Fruit fly (Drosophila melanogaster) whole organism, wandering third instar larva: Measurements from ENCODE around the gene TotX.

ENCODE experiments used
- Abd-B ChIP-seq: fragments of >200 bp; optimal IDR thresholded peaks from 2 replicates; lab custom pipeline; 2017; ENCODE audit warnings: missing biosample characterization, missing genetic modification characterization
- CG32264 ChIP-seq: fragments of 200-800 bp; sonication (Bioruptor generic); optimal IDR thresholded peaks from 2 replicates; lab custom pipeline; 2016; ENCODE audit warnings: missing biosample characterization, missing genetic modification characterization
- CG9705 ChIP-seq: fragments of 200-800 bp; sonication (Bioruptor generic); optimal IDR thresholded peaks from 2 replicates; lab custom pipeline; 2018; ENCODE audit warnings: missing biosample characterization, mild to moderate bottlenecking, missing genetic modification characterization
- CrebA ChIP-seq: fragments of 200-800 bp; sonication (Bioruptor generic); optimal IDR thresholded peaks from 2 replicates; lab custom pipeline; 2016; ENCODE audit warnings: missing biosample characterization, mild to moderate bottlenecking, missing genetic modification characterization, borderline replicate concordance
- Dfd ChIP-seq: fragments of >200 bp; optimal IDR thresholded peaks from 2 replicates; lab custom pipeline; 2017; ENCODE audit warnings: missing biosample characterization, missing genetic modification characterization
- Dif ChIP-seq: fragments of 200-275, 200-300 bp; sonication (Bioruptor generic); optimal IDR thresholded peaks from 2 replicates; lab custom pipeline; 2018; ENCODE audit warnings: missing biosample characterization, missing genetic modification characterization; ENCODE audit not compliant: partially characterized antibody
- GATAd ChIP-seq: sonication (Bioruptor generic); optimal IDR thresholded peaks from 2 replicates; lab custom pipeline; 2016; ENCODE audit warnings: missing biosample characterization, missing genetic modification characterization
- HLH106 ChIP-seq: fragments of 200-800 bp; optimal IDR thresholded peaks from 3 replicates; lab custom pipeline; 2019; ENCODE audit warnings: missing biosample characterization, mild to moderate bottlenecking, missing genetic modification characterization, moderate library complexity
- Hnf4 ChIP-seq: fragments of 200-800 bp; sonication (Bioruptor generic); optimal IDR thresholded peaks from 2 replicates; lab custom pipeline; 2016; ENCODE audit warnings: missing biosample characterization, mild to moderate bottlenecking, missing genetic modification characterization
- Hr78 ChIP-seq: fragments of >200 bp; optimal IDR thresholded peaks from 2 replicates; lab custom pipeline; 2017; ENCODE audit warnings: missing biosample characterization, missing genetic modification characterization
- Hr83 ChIP-seq: fragments of 200-300 bp; sonication (Bioruptor generic); optimal IDR thresholded peaks from 2 replicates; lab custom pipeline; 2016; ENCODE audit warnings: missing biosample characterization, mild to moderate bottlenecking, missing genetic modification characterization, moderate library complexity; ENCODE audit not compliant: poor library complexity, severe bottlenecking
- Jra ChIP-seq: sonication (Bioruptor generic); optimal IDR thresholded peaks from 2 replicates; lab custom pipeline; 2016; ENCODE audit warnings: missing biosample characterization, missing genetic modification characterization
- Mio ChIP-seq: sonication (Bioruptor generic); optimal IDR thresholded peaks from 2 replicates; lab custom pipeline; 2016; ENCODE audit warnings: missing biosample characterization, missing genetic modification characterization
- Myc ChIP-seq: fragments of >200 bp; optimal IDR thresholded peaks from 2 replicates; lab custom pipeline; 2017
- N ChIP-seq: fragments of >200 bp; optimal IDR thresholded peaks from 2 replicates; lab custom pipeline; 2018; ENCODE audit warnings: missing biosample characterization, missing external identifiers, missing genetic modification characterization
- OdsH ChIP-seq: fragments of 200-800 bp; sonication (Bioruptor generic); optimal IDR thresholded peaks from 2 replicates; lab custom pipeline; 2016; ENCODE audit warnings: missing biosample characterization, mild to moderate bottlenecking, missing genetic modification characterization
- Rel ChIP-seq, 2 experiments: fragments of 200-800 bp; sonication (Bioruptor generic) in 1 of 2; optimal IDR thresholded peaks; 2 replicates in 1 of 2; 3 replicates in 1 of 2; lab custom pipeline; 2016 to 2019; ENCODE audit warnings: mild to moderate bottlenecking in 2 of 2, missing biosample characterization in 2 of 2, missing genetic modification characterization in 2 of 2, moderate library complexity in 1 of 2
- Sp1 ChIP-seq: fragments of 200-800 bp; sonication (Bioruptor generic); optimal IDR thresholded peaks from 3 replicates; lab custom pipeline; 2019; ENCODE audit warnings: missing biosample characterization, mild to moderate bottlenecking, missing genetic modification characterization, moderate library complexity
- Vsx2 ChIP-seq: fragments of 200-300, 225-300 bp; sonication (Bioruptor generic); optimal IDR thresholded peaks from 2 replicates; lab custom pipeline; 2018; ENCODE audit warnings: missing biosample characterization, missing genetic modification characterization; ENCODE audit not compliant: partially characterized antibody
- br ChIP-seq: fragments of 200-800 bp; sonication (Bioruptor generic); optimal IDR thresholded peaks from 2 replicates; lab custom pipeline; 2016; ENCODE audit warnings: missing biosample characterization, missing genetic modification characterization
- brk ChIP-seq: fragments of 200-800 bp; sonication (Bioruptor generic); optimal IDR thresholded peaks from 2 replicates; lab custom pipeline; 2016; ENCODE audit warnings: missing biosample characterization, mild to moderate bottlenecking, missing genetic modification characterization
- dl ChIP-seq, 2 experiments: fragments of 175-275, 200-275 bp in 1 of 2; fragments of 200-275 bp in 1 of 2; sonication (Bioruptor generic); optimal IDR thresholded peaks; lab custom pipeline; 2018; ENCODE audit warnings: mild to moderate bottlenecking in 2 of 2, missing biosample characterization in 2 of 2, missing genetic modification characterization in 2 of 2, moderate library complexity in 2 of 2; ENCODE audit not compliant: partially characterized antibody in 2 of 2, insufficient read depth in 1 of 2
- dmrt93B ChIP-seq: fragments of 200-800 bp; sonication (Bioruptor generic); optimal IDR thresholded peaks from 2 replicates; lab custom pipeline; 2018; ENCODE audit warnings: missing biosample characterization, mild to moderate bottlenecking, missing genetic modification characterization
- dsf ChIP-seq: sonication (Bioruptor generic); optimal IDR thresholded peaks from 2 replicates; lab custom pipeline; 2016; ENCODE audit warnings: missing biosample characterization, missing genetic modification characterization, borderline replicate concordance
- ey ChIP-seq: fragments of 200-800 bp; sonication (Bioruptor generic); optimal IDR thresholded peaks from 2 replicates; lab custom pipeline; 2016; ENCODE audit warnings: missing biosample characterization, missing genetic modification characterization
- foxo ChIP-seq, 2 experiments: fragments of 200-800 bp; sonication (Bioruptor generic); optimal IDR thresholded peaks; 2 replicates in 1 of 2; 3 replicates in 1 of 2; lab custom pipeline; 2016 to 2017; ENCODE audit warnings: missing biosample characterization in 2 of 2, missing genetic modification characterization in 2 of 2
- fru ChIP-seq: fragments of 200-800 bp; sonication (Bioruptor generic); optimal IDR thresholded peaks from 3 replicates; lab custom pipeline; 2016; ENCODE audit warnings: missing biosample characterization, mild to moderate bottlenecking, missing genetic modification characterization
- h ChIP-seq: fragments of 200-800 bp; sonication (Bioruptor generic); optimal IDR thresholded peaks from 3 replicates; lab custom pipeline; 2016; ENCODE audit warnings: missing biosample characterization, mild to moderate bottlenecking, missing genetic modification characterization
- jim ChIP-seq: fragments of 175-275, 200-325 bp; sonication (Bioruptor generic); optimal IDR thresholded peaks from 2 replicates; lab custom pipeline; 2016; ENCODE audit warnings: missing biosample characterization, mild to moderate bottlenecking, missing genetic modification characterization
- lola ChIP-seq: fragments of >200 bp; optimal IDR thresholded peaks from 2 replicates; lab custom pipeline; 2017; ENCODE audit warnings: missing biosample characterization, missing genetic modification characterization
- pan ChIP-seq: fragments of >200 bp; optimal IDR thresholded peaks from 2 replicates; lab custom pipeline; 2017
- psq ChIP-seq: fragments of 200-800 bp; sonication (Bioruptor generic); optimal IDR thresholded peaks from 3 replicates; lab custom pipeline; 2017; ENCODE audit warnings: missing biosample characterization, mild to moderate bottlenecking, missing genetic modification characterization, moderate library complexity
- rgr ChIP-seq: fragments of 200-800 bp; sonication (Bioruptor generic); optimal IDR thresholded peaks from 3 replicates; lab custom pipeline; 2016; ENCODE audit warnings: missing biosample characterization, mild to moderate bottlenecking, missing genetic modification characterization
- sage ChIP-seq: fragments of 200-800 bp; sonication (Bioruptor generic); optimal IDR thresholded peaks from 2 replicates; lab custom pipeline; 2016; ENCODE audit warnings: missing biosample characterization, mild to moderate bottlenecking, missing genetic modification characterization
- sv ChIP-seq: fragments of 200-800 bp; sonication (Bioruptor generic); optimal IDR thresholded peaks from 3 replicates; lab custom pipeline; 2016; ENCODE audit warnings: missing biosample characterization, missing genetic modification characterization
- tai ChIP-seq: sonication (Bioruptor generic); optimal IDR thresholded peaks from 2 replicates; lab custom pipeline; 2016; ENCODE audit warnings: missing biosample characterization, missing genetic modification characterization
- usp ChIP-seq: fragments of >200 bp; optimal IDR thresholded peaks from 2 replicates; lab custom pipeline; 2017; ENCODE audit warnings: missing biosample characterization, missing genetic modification characterization
- woc ChIP-seq: sonication (Bioruptor generic); optimal IDR thresholded peaks from 2 replicates; lab custom pipeline; 2016; ENCODE audit warnings: missing biosample characterization, mild to moderate bottlenecking, missing genetic modification characterization

TotX gene

dm6 chr3R:20914103-20914502 lies 8.8 kb upstream of the TotX start, which contains the start of gene hdly:
TSS of gene hdly (plus strand) at chr3R:20914296.
- TF ChIP-seq usp (no peak), jim (GFP tag; lab: Kevin White, UChicago) (peak; percentile 91), ey (GFP tag; lab: Kevin White, UChicago) (no peak), Mio (GFP tag; lab: Kevin White, UChicago) (no peak), h (GFP tag; lab: Kevin White, UChicago) (peak; percentile 64), Rel (GFP tag; optimal IDR thresholded peaks at IDR 0.05; lab: Kevin White, UChicago) (peak; percentile 89), Rel (tag; optimal IDR thresholded peaks at IDR 0.05; lab: Kevin White, UChicago) (peak; percentile 75), rgr (GFP tag; lab: Kevin White, UChicago) (peak; percentile 70), N (GFP tag; lab: Kevin White, UChicago) (no peak), Sp1 (peak; percentile 98), Vsx2 (GFP tag; lab: Kevin White, UChicago) (no peak), CG32264 (GFP tag; lab: Kevin White, UChicago) (peak; percentile 53), sage (GFP tag; lab: Kevin White, UChicago) (peak; percentile 86), dl (GFP tag; optimal IDR thresholded peaks at IDR 0.05; lab: Kevin White, UChicago; ENCODE audit: insufficient read depth in 1 of 2, partially characterized antibody in 2 of 2) (peak in 1 of 2 experiments; percentile 62), lola (GFP tag; lab: Kevin White, UChicago) (no peak), tai (peak; percentile 3), CG9705 (GFP tag; lab: Kevin White, UChicago) (peak; percentile 79), Hnf4 (GFP tag; lab: Kevin White, UChicago) (peak; percentile 97), Dfd (no peak), dsf (GFP tag; lab: Kevin White, UChicago) (peak; percentile 45), fru (peak; percentile 75), br (peak; percentile 64), dmrt93B (GFP tag; lab: Kevin White, UChicago) (peak; percentile 59), OdsH (GFP tag; lab: Kevin White, UChicago) (peak; percentile 48), pan (lab: Kevin White, UChicago) (no peak), Jra (peak; percentile 66), psq (GFP tag; lab: Kevin White, UChicago) (peak; percentile 63), sv (GFP tag; lab: Kevin White, UChicago) (no peak), GATAd (GFP tag; lab: Kevin White, UChicago) (no peak), brk (GFP tag; lab: Kevin White, UChicago) (peak; percentile 77), Dif (GFP tag; lab: Kevin White, UChicago) (no peak), Hr78 (GFP tag; lab: Kevin White, UChicago) (no peak), woc (GFP tag; lab: Kevin White, UChicago) (peak; percentile 5), Abd-B (GFP tag; lab: Kevin White, UChicago) (no peak), CrebA (GFP tag; lab: Kevin White, UChicago) (peak; percentile 94), HLH106 (tag; lab: Kevin White, UChicago) (peak; percentile 72), Hr83 (GFP tag; lab: Kevin White, UChicago) (peak; percentile 85), Myc (lab: Kevin White, UChicago) (no peak), foxo (GFP tag; optimal IDR thresholded peaks at IDR 0.05; lab: Kevin White, UChicago) (peak; percentile 1 to 48)
- TF ChIP-seq, all 38 proteins: peak for 24

dm6 chr3R:20912725-20913124 lies 7.4 kb upstream of the TotX start:
- TF ChIP-seq woc (GFP tag; lab: Kevin White, UChicago) = no peak
- no peak for TF ChIP-seq usp
- TF ChIP-seq Mio (GFP tag; lab: Kevin White, UChicago) = no peak
- no peak for TF ChIP-seq lola (GFP tag; lab: Kevin White, UChicago)
- TF ChIP-seq OdsH (GFP tag; lab: Kevin White, UChicago) = no peak
- no peak for TF ChIP-seq h (GFP tag; lab: Kevin White, UChicago)
- TF ChIP-seq brk (GFP tag; lab: Kevin White, UChicago) = no peak
- no peak for TF ChIP-seq sv (GFP tag; lab: Kevin White, UChicago)
- no peak for TF ChIP-seq psq (GFP tag; lab: Kevin White, UChicago)
- TF ChIP-seq Dfd = no peak
- no peak for TF ChIP-seq CG32264 (GFP tag; lab: Kevin White, UChicago)
- no peak for TF ChIP-seq Rel (GFP tag; optimal IDR thresholded peaks at IDR 0.05; lab: Kevin White, UChicago)
- TF ChIP-seq Rel (tag; optimal IDR thresholded peaks at IDR 0.05; lab: Kevin White, UChicago) = no peak
- no peak for TF ChIP-seq sage (GFP tag; lab: Kevin White, UChicago)
- no peak for TF ChIP-seq Dif (GFP tag; lab: Kevin White, UChicago)
- no peak for TF ChIP-seq N (GFP tag; lab: Kevin White, UChicago)
- no peak for TF ChIP-seq rgr (GFP tag; lab: Kevin White, UChicago)
- TF ChIP-seq ey (GFP tag; lab: Kevin White, UChicago) = no peak
- no peak for TF ChIP-seq dl (GFP tag; optimal IDR thresholded peaks at IDR 0.05; lab: Kevin White, UChicago; ENCODE audit: insufficient read depth in 1 of 2, partially characterized antibody in 2 of 2)
- TF ChIP-seq foxo (GFP tag; optimal IDR thresholded peaks at IDR 0.05; lab: Kevin White, UChicago) = no peak
- TF ChIP-seq CrebA (GFP tag; lab: Kevin White, UChicago) = no peak
- TF ChIP-seq, all 38 proteins: peak for 0
